Worm (Caenorhabditis elegans) whole organism, late embryonic: ENCODE data around the gene Y43B11AL.1.

Experiments
- C38D4.7 ChIP-seq: fragments of 200-800 bp; sonication (Bioruptor generic); optimal IDR thresholded peaks from 2 replicates; lab custom pipeline; 2018; ENCODE audit warnings: mild to moderate bottlenecking, missing genetic modification characterization, moderate library complexity, missing compliant biosample characterization
- F13H6.1 ChIP-seq: sonication (generic microtip); optimal IDR thresholded peaks from 2 replicates; lab custom pipeline; 2016; ENCODE audit warnings: missing genetic modification characterization, missing compliant biosample characterization
- K02D7.2 ChIP-seq: sonication (generic microtip); optimal IDR thresholded peaks from 2 replicates; lab custom pipeline; 2017; ENCODE audit warnings: mild to moderate bottlenecking, missing genetic modification characterization, missing compliant biosample characterization
- K09A11.1 ChIP-seq: sonication (generic microtip); optimal IDR thresholded peaks from 2 replicates; lab custom pipeline; 2017; ENCODE audit warnings: antibody characterized with exemption, mild to moderate bottlenecking, missing genetic modification characterization, missing compliant biosample characterization; ENCODE audit not compliant: insufficient read depth
- T23F11.4 ChIP-seq: fragments of 200-800 bp; sonication (Bioruptor generic); optimal IDR thresholded peaks from 2 replicates; lab custom pipeline; 2018; ENCODE audit warnings: mild to moderate bottlenecking, missing genetic modification characterization, missing compliant biosample characterization
- Y22D7AL.16 ChIP-seq: sonication (generic microtip); optimal IDR thresholded peaks from 2 replicates; lab custom pipeline; 2016; ENCODE audit warnings: missing genetic modification characterization, missing compliant biosample characterization
- ahr-1 ChIP-seq: sonication (generic microtip); optimal IDR thresholded peaks from 2 replicates; lab custom pipeline; 2016; ENCODE audit warnings: missing genetic modification characterization, missing compliant biosample characterization
- ama-1 ChIP-seq: fragments of 150-350 bp; optimal IDR thresholded peaks from 2 replicates; lab custom pipeline; 2014
- ceh-14 ChIP-seq: sonication (generic microtip); optimal IDR thresholded peaks from 2 replicates; lab custom pipeline; 2016; ENCODE audit warnings: missing genotype, missing genetic modification characterization, missing compliant biosample characterization
- ceh-18 ChIP-seq: sonication (generic microtip); optimal IDR thresholded peaks from 2 replicates; lab custom pipeline; 2016; ENCODE audit warnings: missing genetic modification characterization, missing compliant biosample characterization
- ceh-2 ChIP-seq: sonication (generic microtip); optimal IDR thresholded peaks from 2 replicates; lab custom pipeline; 2016; ENCODE audit warnings: missing genotype, missing genetic modification characterization, missing compliant biosample characterization
- ceh-24 ChIP-seq: sonication (generic microtip); optimal IDR thresholded peaks from 2 replicates; lab custom pipeline; 2016; ENCODE audit warnings: mild to moderate bottlenecking, missing genetic modification characterization, missing compliant biosample characterization
- ceh-30 ChIP-seq: fragments of 150-350 bp; optimal IDR thresholded peaks from 2 replicates; lab custom pipeline; 2014; ENCODE audit warnings: missing biosample characterization, missing genetic modification characterization
- ceh-31 ChIP-seq: sonication (generic microtip); optimal IDR thresholded peaks from 2 replicates; lab custom pipeline; 2016; ENCODE audit warnings: missing genetic modification characterization, missing compliant biosample characterization
- ceh-34 ChIP-seq: sonication (generic microtip); optimal IDR thresholded peaks from 2 replicates; lab custom pipeline; 2016; ENCODE audit warnings: mild to moderate bottlenecking, missing genetic modification characterization, missing compliant biosample characterization
- ceh-45 ChIP-seq: fragments of 200-800 bp; sonication (Bioruptor generic); IDR thresholded peaks from 2 replicates; pipeline ENCODE4 v1.3.6; 2022; ENCODE audit warnings: missing genetic modification reagents, missing genetic modification characterization, missing compliant biosample characterization
- ceh-6 ChIP-seq: fragments of 200-800 bp; sonication (Bioruptor generic); optimal IDR thresholded peaks from 2 replicates; lab custom pipeline; 2018; ENCODE audit warnings: mild to moderate bottlenecking, missing genetic modification characterization, missing compliant biosample characterization
- che-1 ChIP-seq: sonication (generic microtip); optimal IDR thresholded peaks from 2 replicates; lab custom pipeline; 2016; ENCODE audit warnings: mild to moderate bottlenecking, missing genetic modification characterization, missing compliant biosample characterization
- dmd-4 ChIP-seq: sonication (generic microtip); optimal IDR thresholded peaks from 2 replicates; lab custom pipeline; 2016; ENCODE audit warnings: borderline replicate concordance, missing genetic modification characterization, missing compliant biosample characterization
- dve-1 ChIP-seq: sonication (generic microtip); optimal IDR thresholded peaks from 2 replicates; lab custom pipeline; 2017; ENCODE audit warnings: antibody characterized with exemption, mild to moderate bottlenecking, missing genetic modification characterization, missing compliant biosample characterization
- ets-4 ChIP-seq: sonication (generic microtip); optimal IDR thresholded peaks from 2 replicates; lab custom pipeline; 2016; ENCODE audit warnings: missing genetic modification characterization, missing compliant biosample characterization
- eyg-1 ChIP-seq: sonication (generic microtip); optimal IDR thresholded peaks from 2 replicates; lab custom pipeline; 2016; ENCODE audit warnings: missing genotype, missing genetic modification characterization, missing compliant biosample characterization
- fax-1 ChIP-seq: sonication (generic microtip); optimal IDR thresholded peaks from 2 replicates; lab custom pipeline; 2016; ENCODE audit warnings: missing genotype, missing genetic modification characterization, missing compliant biosample characterization
- fkh-10 ChIP-seq: fragments of 150-350 bp; optimal IDR thresholded peaks from 2 replicates; lab custom pipeline; 2014; ENCODE audit warnings: missing biosample characterization, missing genetic modification reagents, missing genetic modification characterization
- hlh-13 ChIP-seq: fragments of 200-800 bp; sonication (Bioruptor generic); optimal IDR thresholded peaks from 2 replicates; lab custom pipeline; 2018; ENCODE audit warnings: mild to moderate bottlenecking, missing genetic modification characterization, missing compliant biosample characterization
- hlh-15 ChIP-seq: sonication (generic microtip); optimal IDR thresholded peaks from 2 replicates; lab custom pipeline; 2016; ENCODE audit warnings: missing genetic modification characterization, missing compliant biosample characterization
- hlh-6 ChIP-seq: sonication (generic microtip); optimal IDR thresholded peaks from 2 replicates; lab custom pipeline; 2016; ENCODE audit warnings: missing genotype, missing genetic modification characterization, missing compliant biosample characterization
- lim-6 ChIP-seq: sonication (generic microtip); optimal IDR thresholded peaks from 2 replicates; lab custom pipeline; 2016; ENCODE audit warnings: missing genetic modification characterization, missing compliant biosample characterization
- lin-11 ChIP-seq: fragments of 200-800 bp; sonication (Bioruptor generic); optimal IDR thresholded peaks from 2 replicates; lab custom pipeline; 2018; ENCODE audit warnings: mild to moderate bottlenecking, missing genetic modification characterization, missing compliant biosample characterization
- madf-2 ChIP-seq: sonication (generic microtip); optimal IDR thresholded peaks from 2 replicates; lab custom pipeline; 2017; ENCODE audit warnings: missing genetic modification characterization, missing compliant biosample characterization
- nfya-1 ChIP-seq: sonication (generic microtip); optimal IDR thresholded peaks from 2 replicates; lab custom pipeline; 2017; ENCODE audit warnings: missing genetic modification characterization, mild to moderate bottlenecking, missing compliant biosample characterization, antibody characterized with exemption, moderate library complexity
- nhr-11 ChIP-seq: fragments of 150-350 bp; optimal IDR thresholded peaks from 2 replicates; lab custom pipeline; 2014; ENCODE audit warnings: missing biosample characterization, missing genetic modification characterization
- pat-9 ChIP-seq: fragments of 200-800 bp; sonication (Bioruptor generic); optimal IDR thresholded peaks from 2 replicates; lab custom pipeline; 2018; ENCODE audit warnings: mild to moderate bottlenecking, missing genetic modification characterization, moderate library complexity, missing compliant biosample characterization
- pax-1 ChIP-seq: fragments of 150-350 bp; optimal IDR thresholded peaks from 2 replicates; lab custom pipeline; 2014; ENCODE audit warnings: missing biosample characterization, missing genetic modification characterization
- pha-2 ChIP-seq: sonication (generic microtip); optimal IDR thresholded peaks from 2 replicates; lab custom pipeline; 2017; ENCODE audit warnings: mild to moderate bottlenecking, missing genetic modification characterization, missing compliant biosample characterization
- pha-4 ChIP-seq: fragments of 150-350 bp; optimal IDR thresholded peaks from 2 replicates; lab custom pipeline; 2018; ENCODE audit warnings: missing biosample characterization, missing genetic modification reagents, missing genetic modification characterization
- pqm-1 ChIP-seq: sonication (generic microtip); optimal IDR thresholded peaks from 2 replicates; lab custom pipeline; 2016; ENCODE audit warnings: missing genetic modification characterization, missing compliant biosample characterization
- pros-1 ChIP-seq: fragments of 150-350 bp; optimal IDR thresholded peaks from 2 replicates; lab custom pipeline; 2014; ENCODE audit warnings: missing biosample characterization, missing genetic modification reagents, missing genetic modification characterization
- ref-2 ChIP-seq: sonication (generic microtip); optimal IDR thresholded peaks from 2 replicates; lab custom pipeline; 2016; ENCODE audit warnings: missing genetic modification characterization, missing compliant biosample characterization
- rnt-1 ChIP-seq: sonication (generic microtip); optimal IDR thresholded peaks from 2 replicates; lab custom pipeline; 2016; ENCODE audit warnings: missing genetic modification characterization, missing compliant biosample characterization
- sdc-2 ChIP-seq: sonication (generic microtip); optimal IDR thresholded peaks from 2 replicates; lab custom pipeline; 2016; ENCODE audit warnings: missing genotype, missing genetic modification characterization, missing compliant biosample characterization
- syd-9 ChIP-seq: sonication (generic microtip); optimal IDR thresholded peaks from 2 replicates; lab custom pipeline; 2016; ENCODE audit warnings: mild to moderate bottlenecking, missing genetic modification characterization, moderate library complexity, missing compliant biosample characterization
- tbx-2 ChIP-seq: sonication (generic microtip); optimal IDR thresholded peaks from 2 replicates; lab custom pipeline; 2016; ENCODE audit warnings: missing genetic modification characterization, missing compliant biosample characterization
- unc-3 ChIP-seq, 2 experiments: fragments of 200-800 bp in 1 of 2; sonication (Bioruptor generic) in 1 of 2; sonication (generic microtip) in 1 of 2; conservative IDR thresholded peaks in 1 of 2; optimal IDR thresholded peaks in 1 of 2; 2 replicates each; pipeline versions ENCODE4 v1.3.6 to Lab custom; 2016 to 2022; ENCODE audit warnings: missing compliant biosample characterization in 2 of 2, missing genetic modification characterization in 2 of 2, missing genetic modification reagents in 1 of 2
- unc-42 ChIP-seq: sonication (generic microtip); optimal IDR thresholded peaks from 2 replicates; lab custom pipeline; 2016; ENCODE audit warnings: missing genotype, missing genetic modification characterization, missing compliant biosample characterization
- unc-55 ChIP-seq: sonication (generic microtip); optimal IDR thresholded peaks from 2 replicates; lab custom pipeline; 2017; ENCODE audit warnings: missing biosample characterization, missing genetic modification reagents, missing genetic modification characterization
- unc-86 ChIP-seq: sonication (generic microtip); optimal IDR thresholded peaks from 2 replicates; lab custom pipeline; 2016; ENCODE audit warnings: missing genetic modification characterization, missing compliant biosample characterization
- zip-5 ChIP-seq: sonication (generic microtip); optimal IDR thresholded peaks from 2 replicates; lab custom pipeline; 2016; ENCODE audit warnings: missing genetic modification characterization, missing compliant biosample characterization

The Y43B11AL.1 gene

DNA sequence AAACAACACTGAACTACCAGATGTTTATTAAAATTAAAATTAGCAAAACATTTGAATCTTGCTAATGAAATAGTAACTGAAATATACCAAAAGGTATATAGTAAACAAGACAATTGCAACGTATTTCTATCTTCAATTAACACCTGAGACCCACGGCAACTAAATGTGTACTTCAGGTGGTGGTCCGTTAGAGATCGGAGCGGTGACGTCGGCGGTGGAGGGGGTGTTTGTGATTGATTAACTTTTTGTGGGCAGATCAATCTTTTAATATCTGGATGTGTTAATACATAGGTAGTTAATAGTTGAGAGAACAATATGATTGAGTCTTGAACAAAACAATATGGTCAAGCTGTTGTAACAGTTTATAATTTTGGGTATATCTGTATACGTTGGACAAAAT, 31.0 kb downstream of the Y43B11AL.1 start:
- TF ChIP-seq ceh-34 (tag; lab: Kevin White, UChicago) (no peak), lin-11 (tag; lab: Kevin White, UChicago) (no peak), ahr-1 (tag; lab: Kevin White, UChicago) (no peak), nhr-11 (tag; lab: Kevin White, UChicago) (no peak), hlh-6 (no peak), dmd-4 (tag; lab: Kevin White, UChicago) (no peak), unc-42 (tag; lab: Kevin White, UChicago) (no peak), fkh-10 (GFP tag; lab: Kevin White, UChicago) (no peak), lim-6 (tag; lab: Kevin White, UChicago) (no peak), ets-4 (tag; lab: Kevin White, UChicago) (no peak), hlh-15 (tag; lab: Kevin White, UChicago) (no peak), pax-1 (tag; lab: Kevin White, UChicago) (no peak), K02D7.2 (tag; lab: Kevin White, UChicago) (no peak), T23F11.4 (GFP tag; lab: Kevin White, UChicago) (no peak), ceh-14 (tag; lab: Kevin White, UChicago) (no peak), pqm-1 (tag; lab: Kevin White, UChicago) (no peak), pha-4 (tag; lab: Kevin White, UChicago) (no peak), Y22D7AL.16 (no peak), fax-1 (no peak), ceh-24 (tag; lab: Kevin White, UChicago) (no peak)

- no peak for TF ChIP-seq ceh-30 (tag; lab: Kevin White, UChicago)
- TF ChIP-seq Y22D7AL.16: no peak
- no peak for TF ChIP-seq sdc-2 (tag; lab: Kevin White, UChicago)
- TF ChIP-seq rnt-1 (tag; lab: Kevin White, UChicago): no peak
- no peak for TF ChIP-seq ceh-2 (tag; lab: Kevin White, UChicago)
- no peak for TF ChIP-seq unc-3 (GFP tag; conservative IDR thresholded peaks at IDR 0.05; lab: Robert Waterston, UW)
- no peak for TF ChIP-seq unc-3 (tag; optimal IDR thresholded peaks at IDR 0.05; lab: Kevin White, UChicago)
These were observed 32.3 kb downstream of the Y43B11AL.1 start for ce11 chrIV:7097450-7097849.

DNA sequence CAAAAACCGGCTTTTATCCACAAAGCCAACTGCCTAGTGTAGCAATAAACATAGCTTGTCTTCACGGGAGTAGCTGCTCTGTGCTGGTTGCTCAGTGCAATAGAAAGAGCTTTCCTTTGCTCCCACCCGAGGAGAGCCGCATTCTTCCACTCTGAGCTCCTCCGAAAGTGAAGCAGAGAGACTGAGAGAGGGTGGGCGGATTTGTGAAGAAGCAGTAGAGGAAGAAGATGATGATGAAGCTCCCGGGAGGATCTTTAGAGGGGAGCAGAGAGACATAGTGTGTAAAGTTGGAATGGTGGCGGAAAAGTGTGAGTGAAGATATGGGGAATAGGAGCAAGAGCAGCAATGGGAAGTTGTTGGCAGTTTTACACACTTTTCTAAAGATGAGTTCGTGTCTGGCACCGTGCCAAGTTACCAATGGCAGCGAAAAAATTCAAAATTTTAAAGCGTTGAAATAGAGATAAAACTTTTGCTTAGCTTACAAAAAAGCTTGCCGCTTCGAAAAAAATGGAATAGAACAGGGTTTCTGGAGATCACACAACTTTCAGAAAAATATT, 33.5 kb downstream of the Y43B11AL.1 start, which contains the start of gene ZC477.4:
ZC477.4 (minus strand) TSS at position 276 of the 557 bp plus-strand sequence.
- TF ChIP-seq tbx-2 (tag; lab: Kevin White, UChicago): peak; percentile 65
- TF ChIP-seq ceh-31 (tag; lab: Kevin White, UChicago): peak; percentile 7
- no peak for TF ChIP-seq syd-9 (tag; lab: Kevin White, UChicago)
- TF ChIP-seq ceh-18 (tag; lab: Kevin White, UChicago): peak; percentile 89
- no peak for TF ChIP-seq ref-2 (tag; lab: Kevin White, UChicago)
- TF ChIP-seq ceh-45: no peak
- no peak for TF ChIP-seq ceh-6 (GFP tag; lab: Kevin White, UChicago)
- no peak for TF ChIP-seq che-1
- peak; percentile 19 for TF ChIP-seq F13H6.1
- TF ChIP-seq fax-1: no peak
- TF ChIP-seq unc-42 (tag; lab: Kevin White, UChicago): peak; percentile 4
- TF ChIP-seq ceh-34 (tag; lab: Kevin White, UChicago): peak; percentile 25
- no peak for TF ChIP-seq eyg-1 (tag; lab: Kevin White, UChicago)
- TF ChIP-seq pha-2 (tag; lab: Kevin White, UChicago): no peak
- TF ChIP-seq nhr-11 (tag; lab: Kevin White, UChicago): no peak
- TF ChIP-seq ama-1 (lab: Kevin White, UChicago): peak; percentile 9
- TF ChIP-seq rnt-1 (tag; lab: Kevin White, UChicago): peak; percentile 77
- TF ChIP-seq pros-1: no peak
- TF ChIP-seq sdc-2 (tag; lab: Kevin White, UChicago): no peak
- TF ChIP-seq hlh-13: no peak
- TF ChIP-seq dve-1 (tag; lab: Kevin White, UChicago): no peak
- no peak for TF ChIP-seq K09A11.1 (tag; lab: Kevin White, UChicago)
- peak; percentile 55 for TF ChIP-seq hlh-6
- no peak for TF ChIP-seq pha-4 (tag; lab: Kevin White, UChicago)
- peak; percentile 74 for TF ChIP-seq pat-9 (tag; lab: Kevin White, UChicago)
- no peak for TF ChIP-seq C38D4.7
- TF ChIP-seq ceh-14 (tag; lab: Kevin White, UChicago): peak; percentile 7
- no peak for TF ChIP-seq zip-5 (tag; lab: Kevin White, UChicago)
- no peak for TF ChIP-seq dmd-4 (tag; lab: Kevin White, UChicago)
- no peak for TF ChIP-seq unc-86
- TF ChIP-seq madf-2: no peak
- peak; percentile 56 for TF ChIP-seq nfya-1 (tag; lab: Kevin White, UChicago)
- peak; percentile 72 for TF ChIP-seq unc-55 (GFP tag; lab: Kevin White, UChicago)
